Worm (Caenorhabditis elegans): ENCODE data around the gene B0302.2.

Gene B0302.2

ce11 chrX:17178239-17178638 is at the start of gene B0302.2:
Gene B0302.2, plus strand, starts transcription at chrX:17178539.
- TF ChIP-seq K12H6.12 (tag; optimal IDR thresholded peaks at IDR 0.05), result no peak
- no peak for TF ChIP-seq nfya-2 (GFP tag; IDR thresholded peaks at IDR 0.05)
- TF ChIP-seq akir-1 (GFP tag; optimal IDR thresholded peaks at IDR 0.05), result no peak
- no peak for TF ChIP-seq mcd-1 (GFP tag; IDR thresholded peaks at IDR 0.05)
- no peak for TF ChIP-seq lir-1 (GFP tag; conservative IDR thresholded peaks at IDR 0.05)
- no peak for TF ChIP-seq ztf-26 (tag; optimal IDR thresholded peaks at IDR 0.05)
- TF ChIP-seq tlf-1 (GFP tag; optimal IDR thresholded peaks at IDR 0.05), result no peak
- no peak for TF ChIP-seq attf-6 (GFP tag; IDR thresholded peaks at IDR 0.05)
- no peak for TF ChIP-seq aptf-2 (GFP tag; conservative IDR thresholded peaks at IDR 0.05)
- TF ChIP-seq gei-17 (GFP tag; optimal IDR thresholded peaks at IDR 0.05), result no peak
- no peak for TF ChIP-seq Y95B8A.8 (GFP tag; IDR thresholded peaks at IDR 0.05)
- no peak for TF ChIP-seq sea-2 (GFP tag; IDR thresholded peaks at IDR 0.05)
- TF ChIP-seq B0261.1 (tag; optimal IDR thresholded peaks at IDR 0.05), result no peak
- no peak for TF ChIP-seq C17E4.6 (GFP tag; IDR thresholded peaks at IDR 0.05)
- TF ChIP-seq lag-1 (GFP tag; IDR thresholded peaks at IDR 0.05), result no peak
- TF ChIP-seq hmg-20 (GFP tag; IDR thresholded peaks at IDR 0.05), result no peak
- TF ChIP-seq nhr-80 (tag; optimal IDR thresholded peaks at IDR 0.05), result no peak
- TF ChIP-seq ztf-18 (tag; optimal IDR thresholded peaks at IDR 0.05), result no peak

DNA sequence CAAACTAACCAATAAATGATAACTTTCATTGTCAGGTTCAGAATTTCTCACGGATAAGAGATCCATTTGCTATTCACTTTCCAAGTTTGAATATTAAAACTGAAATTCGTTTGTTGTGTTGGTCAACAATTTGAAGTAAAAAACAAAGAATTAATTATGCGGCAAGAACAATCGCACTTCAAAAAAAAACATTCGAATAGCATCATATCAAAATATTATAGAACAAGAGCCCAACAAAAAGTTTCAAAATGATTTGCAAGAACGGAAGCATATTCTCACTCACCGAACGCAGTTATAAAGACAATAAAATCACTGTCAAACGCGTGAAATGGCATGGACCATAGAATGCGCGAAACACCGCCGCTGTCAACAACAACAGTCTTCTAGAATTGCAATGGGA is 43.9 kb upstream of the B0302.2 start, which contains the start of gene K09E3.7:
K09E3.7 (minus strand) TSS at position 101 of the 400 bp plus-strand sequence.
- TF ChIP-seq F37B4.10 (GFP tag; IDR thresholded peaks at IDR 0.05), result no peak
- no peak for TF ChIP-seq K11D2.4 (GFP tag; IDR thresholded peaks at IDR 0.05)
- TF ChIP-seq ztf-28 (GFP tag; IDR thresholded peaks at IDR 0.05), result no peak
- no peak for TF ChIP-seq lsy-27 (tag; optimal IDR thresholded peaks at IDR 0.05; ENCODE audit: borderline replicate concordance, insufficient read depth)
- TF ChIP-seq repo-1 (tag; optimal IDR thresholded peaks at IDR 0.05), result no peak
- TF ChIP-seq ztf-3 (GFP tag; optimal IDR thresholded peaks at IDR 0.05), result no peak
- no peak for TF ChIP-seq unc-62 (GFP tag; optimal IDR thresholded peaks at IDR 0.05)

ce11 chrX:17135704-17136103 is 42.6 kb upstream of the B0302.2 start:
- TF ChIP-seq lin-40 (tag; optimal IDR thresholded peaks at IDR 0.05) (no peak), D2030.7 (GFP tag; IDR thresholded peaks at IDR 0.05) (no peak), attf-5 (GFP tag; optimal IDR thresholded peaks at IDR 0.05) (peak; percentile 10), pbrm-1 (GFP tag; IDR thresholded peaks at IDR 0.05) (no peak), lir-1 (GFP tag; conservative IDR thresholded peaks at IDR 0.05) (no peak), nhr-90 (tag; optimal IDR thresholded peaks at IDR 0.05) (peak; percentile 31), cebp-2 (GFP tag; IDR thresholded peaks at IDR 0.05) (no peak), ccch-3 (GFP tag; optimal IDR thresholded peaks at IDR 0.05) (no peak), B0035.1 (tag; optimal IDR thresholded peaks at IDR 0.05) (no peak), tbp1 (GFP tag; optimal IDR thresholded peaks at IDR 0.05) (no peak), zfh-2 (GFP tag; conservative IDR thresholded peaks at IDR 0.05) (no peak), F22D6.2 (tag; optimal IDR thresholded peaks at IDR 0.05) (no peak), hrde-1 (tag; optimal IDR thresholded peaks at IDR 0.05; ENCODE audit: borderline replicate concordance) (no peak), Y79H2A.3 (GFP tag; conservative IDR thresholded peaks at IDR 0.05) (no peak), attf-6 (GFP tag; IDR thresholded peaks at IDR 0.05) (no peak), ceh-100 (GFP tag; IDR thresholded peaks at IDR 0.05) (no peak), die-1 (tag; optimal IDR thresholded peaks at IDR 0.05) (no peak), hlh-12 (tag; optimal IDR thresholded peaks at IDR 0.05) (no peak), cebp-1 (GFP tag; IDR thresholded peaks at IDR 0.05) (no peak), cebp-1 (tag; optimal IDR thresholded peaks at IDR 0.05) (peak; percentile 60), F49E8.2 (tag; optimal IDR thresholded peaks at IDR 0.05; ENCODE audit: insufficient read depth) (no peak), madf-8 (GFP tag; conservative IDR thresholded peaks at IDR 0.05) (no peak), egl-44 (GFP tag; IDR thresholded peaks at IDR 0.05) (no peak), chd-7 (tag; optimal IDR thresholded peaks at IDR 0.05) (no peak), lin-54 (GFP tag; optimal IDR thresholded peaks at IDR 0.05) (no peak)
